Worm (Caenorhabditis elegans) whole organism, young adult: ENCODE data around the gene ced-3.

ENCODE experiments used
- F37B4.10 ChIP-seq: fragments of 200-800 bp; sonication (Bioruptor generic); IDR thresholded peaks from 2 replicates; pipeline ENCODE4 v1.3.6; 2022; ENCODE audit warnings: missing genetic modification characterization, missing compliant biosample characterization
- F55B11.4 ChIP-seq: sonication (generic microtip); optimal IDR thresholded peaks from 2 replicates; lab custom pipeline; 2016; ENCODE audit warnings: missing compliant biosample characterization, missing genetic modification characterization, borderline replicate concordance; ENCODE audit not compliant: insufficient read depth
- chd-7 ChIP-seq: sonication (generic microtip); optimal IDR thresholded peaks from 2 replicates; lab custom pipeline; 2016; ENCODE audit warnings: mild to moderate bottlenecking, missing genetic modification characterization, moderate library complexity, missing compliant biosample characterization
- ets-4 ChIP-seq: fragments of 200-800 bp; sonication (Bioruptor generic); optimal IDR thresholded peaks from 2 replicates; lab custom pipeline; 2018; ENCODE audit warnings: mild to moderate bottlenecking, missing genetic modification characterization, missing compliant biosample characterization
- nhr-179 ChIP-seq: sonication (generic microtip); optimal IDR thresholded peaks from 2 replicates; lab custom pipeline; 2016; ENCODE audit warnings: mild to moderate bottlenecking, missing genetic modification characterization, missing compliant biosample characterization
- pha-4 ChIP-seq: fragments of 150-350 bp; sonication (generic microtip); optimal IDR thresholded peaks from 2 replicates; lab custom pipeline; 2014; ENCODE audit warnings: missing biosample characterization, missing genetic modification reagents, missing genetic modification characterization
- ztf-3 ChIP-seq: fragments of 200-800 bp; sonication (Bioruptor generic); optimal IDR thresholded peaks from 2 replicates; lab custom pipeline; 2018; ENCODE audit warnings: mild to moderate bottlenecking, missing genetic modification characterization, missing compliant biosample characterization

DNA sequence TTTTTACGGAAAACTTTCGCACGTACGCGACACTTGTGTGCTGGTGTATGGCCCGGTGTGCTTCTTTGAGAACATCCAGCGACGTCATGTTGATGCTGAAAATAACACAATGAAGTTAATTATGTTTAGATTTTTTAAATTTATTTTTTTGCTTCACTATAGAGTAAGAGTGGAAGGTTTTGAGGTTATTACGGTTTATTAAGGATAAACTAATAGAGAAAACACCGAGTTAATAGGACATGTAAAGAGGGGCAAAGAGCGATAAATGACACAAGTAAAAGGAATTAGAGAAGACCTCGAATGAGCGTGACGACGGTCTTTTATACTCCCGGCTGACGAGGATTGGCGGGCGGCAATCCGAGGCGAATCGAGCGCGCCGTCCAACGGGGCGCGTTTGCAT, 15.0 kb downstream of the ced-3 start, which contains the start of gene F58D2.4:
- TF ChIP-seq nhr-179 (tag; lab: Kevin White, UChicago), result no peak
- no peak for TF ChIP-seq ets-4
- no peak for TF ChIP-seq pha-4 (tag; lab: Kevin White, UChicago)
- no peak for TF ChIP-seq F37B4.10
- TF ChIP-seq F55B11.4 (tag; lab: Kevin White, UChicago), result no peak
- TF ChIP-seq chd-7, result no peak
- TF ChIP-seq ztf-3 (GFP tag; lab: Kevin White, UChicago), result no peak
